Worm (Caenorhabditis elegans) whole organism, mixed stage, embryonic: ENCODE data around the gene ogdh-1.

Experiments
- bed-3 ChIP-seq: fragments of 200-800 bp; sonication (Bioruptor generic); optimal IDR thresholded peaks from 3 replicates; lab custom pipeline; 2018; ENCODE audit warnings: mild to moderate bottlenecking, missing genetic modification characterization, moderate library complexity, missing compliant biosample characterization
- mab-5 ChIP-seq: fragments of 150-350 bp; optimal IDR thresholded peaks from 2 replicates; lab custom pipeline; 2014; ENCODE audit warnings: missing biosample characterization, missing genetic modification characterization

DNA sequence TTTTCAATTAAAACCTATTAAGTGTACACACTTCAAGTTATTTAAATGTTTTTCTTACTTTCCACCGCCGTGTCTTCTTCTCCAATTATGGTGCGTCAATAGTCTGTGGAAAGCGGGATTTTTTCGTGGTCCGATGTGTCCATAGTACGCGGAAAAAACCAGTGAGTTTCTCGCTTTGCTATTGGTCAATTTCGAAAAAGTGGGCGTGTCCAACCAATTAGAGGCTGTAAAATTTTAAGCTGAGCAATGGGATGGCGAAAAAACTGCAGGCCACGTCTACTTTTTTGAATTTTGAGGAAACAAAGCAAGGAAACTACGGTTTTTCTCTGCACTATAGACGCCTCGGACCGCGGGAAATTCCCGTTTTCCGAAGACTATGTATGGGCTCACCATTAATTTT lies 19.9 kb upstream of the ogdh-1 start:
- TF ChIP-seq mab-5: no peak
- TF ChIP-seq bed-3 (GFP tag; lab: Kevin White, UChicago): no peak
